Worm (Caenorhabditis elegans): ENCODE results near the gene ubc-23.

ce11 chrX:8838176-8838575 is 5.9 kb upstream of the ubc-23 start:
- TF ChIP-seq pqm-1 (tag; optimal IDR thresholded peaks at IDR 0.05) = no peak
- TF ChIP-seq pha-4 (tag; optimal IDR thresholded peaks at IDR 0.05) = no peak
- no peak for TF ChIP-seq ceh-30 (tag; optimal IDR thresholded peaks at IDR 0.05)
- TF ChIP-seq nfya-1 (tag; optimal IDR thresholded peaks at IDR 0.05) = no peak
- no peak for TF ChIP-seq nhr-11 (tag; optimal IDR thresholded peaks at IDR 0.05)
- no peak for TF ChIP-seq ets-4 (tag; optimal IDR thresholded peaks at IDR 0.05)
- TF ChIP-seq fkh-10 (GFP tag; optimal IDR thresholded peaks at IDR 0.05) = no peak
- TF ChIP-seq rnt-1 (tag; optimal IDR thresholded peaks at IDR 0.05) = no peak
- TF ChIP-seq dmd-4 (tag; optimal IDR thresholded peaks at IDR 0.05; ENCODE audit: borderline replicate concordance) = no peak
- no peak for TF ChIP-seq unc-42 (tag; optimal IDR thresholded peaks at IDR 0.05)

Measured in whole organism, late embryonic.